Worm (Caenorhabditis elegans): ENCODE results near the gene asp-1.

asp-1 gene

DNA sequence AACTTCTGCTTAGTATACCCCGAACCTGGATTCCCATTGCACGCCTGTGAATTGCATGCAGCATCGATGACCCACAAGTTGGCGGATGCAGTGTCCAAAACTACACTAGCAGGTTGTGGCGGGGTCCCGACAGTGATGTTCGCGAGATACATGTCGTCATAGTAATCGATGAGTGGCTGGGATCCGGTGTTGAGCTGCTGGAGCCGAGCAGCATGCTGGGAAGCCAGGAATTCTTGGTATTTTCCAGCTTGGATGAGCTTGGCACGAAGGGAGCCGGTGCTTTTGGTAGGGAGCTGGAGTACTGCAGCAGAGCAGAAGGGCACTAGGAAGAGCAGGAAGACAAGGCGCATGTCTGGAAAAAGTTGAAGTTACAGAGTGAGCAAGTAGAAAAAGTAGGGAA lies 8.3 kb downstream of the asp-1 start, which contains the start of gene asp-16:
Gene asp-16, minus strand, starts transcription at position 350 of the 400 bp plus-strand sequence.
- TF ChIP-seq pha-4 (tag; optimal IDR thresholded peaks at IDR 0.05), result no peak
- no peak for TF ChIP-seq lin-13 (tag; optimal IDR thresholded peaks at IDR 0.05)

DNA sequence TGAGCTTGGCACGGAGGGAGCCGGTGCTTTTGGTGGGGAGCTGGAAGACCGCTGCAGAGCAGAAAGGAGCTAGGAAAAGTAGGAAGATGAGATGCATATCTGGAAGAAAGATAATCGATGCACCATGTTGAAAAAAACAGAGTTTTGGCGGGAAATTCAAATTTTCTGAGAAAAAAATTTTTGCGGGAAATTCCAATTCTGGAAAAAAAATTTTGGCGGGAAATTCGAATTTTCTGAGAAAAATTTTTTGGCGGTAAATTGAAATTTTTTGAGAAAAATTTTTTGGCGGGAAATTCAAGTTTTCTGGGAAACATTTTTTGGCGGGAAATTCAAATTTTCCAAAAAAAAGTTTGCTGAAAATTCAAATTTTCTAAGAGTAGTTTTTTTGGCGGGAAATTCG lies 13.3 kb downstream of the asp-1 start, which contains the start of gene asp-17:
Gene asp-17, minus strand, starts transcription at position 101 of the 400 bp plus-strand sequence.
- TF ChIP-seq lin-13 (tag; optimal IDR thresholded peaks at IDR 0.05) (no peak), pha-4 (tag; optimal IDR thresholded peaks at IDR 0.05) (no peak), ceh-39 (tag; optimal IDR thresholded peaks at IDR 0.05) (no peak)

DNA sequence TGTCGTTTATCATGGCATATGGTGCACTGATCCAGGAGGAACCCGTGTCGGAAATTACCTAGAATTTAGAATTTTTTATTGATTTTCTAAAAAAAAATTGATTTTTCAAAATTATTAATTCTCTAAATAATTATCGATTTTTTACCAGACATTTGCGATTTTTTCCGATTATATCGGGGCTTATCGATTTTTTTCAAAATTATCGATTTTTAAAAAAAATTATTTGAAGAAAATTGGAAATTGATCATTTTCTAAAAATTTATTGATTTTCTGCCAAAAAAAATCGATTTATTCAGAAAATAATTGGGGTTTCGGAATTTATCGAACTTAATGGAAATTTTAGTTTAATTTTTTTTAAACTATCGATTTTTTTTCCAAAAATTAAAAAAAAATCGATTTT lies 14.5 kb downstream of the asp-1 start:
- TF ChIP-seq pha-4 (tag; optimal IDR thresholded peaks at IDR 0.05) (no peak), elt-3 (tag; optimal IDR thresholded peaks at IDR 0.05) (no peak), hlh-1 (tag; optimal IDR thresholded peaks at IDR 0.05) (no peak), unc-39 (tag; optimal IDR thresholded peaks at IDR 0.05) (no peak), blmp-1 (tag; optimal IDR thresholded peaks at IDR 0.05) (no peak), bed-3 (GFP tag; optimal IDR thresholded peaks at IDR 0.05) (no peak), snpc-4 (tag; optimal IDR thresholded peaks at IDR 0.05) (no peak), ceh-39 (tag; optimal IDR thresholded peaks at IDR 0.05) (no peak), mab-5 (tag; optimal IDR thresholded peaks at IDR 0.05) (no peak), ces-1 (GFP tag; optimal IDR thresholded peaks at IDR 0.05) (no peak), tbx-8 (GFP tag; optimal IDR thresholded peaks at IDR 0.05) (no peak), lin-13 (tag; optimal IDR thresholded peaks at IDR 0.05) (no peak), mls-2 (tag; optimal IDR thresholded peaks at IDR 0.05) (no peak), lin-32 (GFP tag; optimal IDR thresholded peaks at IDR 0.05) (no peak), sem-2 (GFP tag; optimal IDR thresholded peaks at IDR 0.05) (no peak), nhr-2 (tag; optimal IDR thresholded peaks at IDR 0.05) (no peak), ham-2 (GFP tag; optimal IDR thresholded peaks at IDR 0.05) (no peak), M03D4.4 (tag; optimal IDR thresholded peaks at IDR 0.05) (no peak), unc-120 (tag; optimal IDR thresholded peaks at IDR 0.05; ENCODE audit: poor library complexity, severe bottlenecking) (no peak)

DNA sequence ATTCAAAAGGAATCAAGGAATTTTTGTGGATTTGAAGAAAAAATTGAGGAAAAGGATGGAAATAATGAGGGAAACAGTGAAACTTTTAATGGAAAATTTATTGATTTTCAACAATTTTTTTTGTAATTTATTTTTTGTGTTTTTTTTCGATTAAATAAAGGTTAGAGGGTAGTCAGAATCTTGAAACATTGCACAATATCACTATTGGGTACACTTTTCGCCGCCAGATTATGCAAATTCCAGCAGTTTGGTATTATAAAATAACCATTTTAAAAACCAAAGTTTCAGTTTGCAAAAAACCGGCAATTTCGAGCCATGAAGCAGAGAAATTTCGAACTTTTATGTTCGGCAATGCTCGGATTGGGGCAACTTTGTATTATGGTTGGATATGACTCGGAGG lies 19.1 kb downstream of the asp-1 start, which contains the start of gene Y39B6A.27:
Gene Y39B6A.27, plus strand, starts transcription at position 301 of the 400 bp plus-strand sequence.
- no peak for TF ChIP-seq snpc-4 (tag; optimal IDR thresholded peaks at IDR 0.05)
- TF ChIP-seq drap-1 (GFP tag; optimal IDR thresholded peaks at IDR 0.05), result no peak
- no peak for TF ChIP-seq ceh-39 (tag; optimal IDR thresholded peaks at IDR 0.05)
- no peak for TF ChIP-seq flh-1 (GFP tag; optimal IDR thresholded peaks at IDR 0.05)
- TF ChIP-seq unc-62 (GFP tag; optimal IDR thresholded peaks at IDR 0.05), result no peak
- TF ChIP-seq lin-32 (GFP tag; optimal IDR thresholded peaks at IDR 0.05), result no peak
- TF ChIP-seq zip-8 (tag; optimal IDR thresholded peaks at IDR 0.05), result no peak
- TF ChIP-seq ces-1 (GFP tag; optimal IDR thresholded peaks at IDR 0.05), result no peak
- no peak for TF ChIP-seq unc-39 (tag; optimal IDR thresholded peaks at IDR 0.05)
- no peak for TF ChIP-seq bed-3 (GFP tag; optimal IDR thresholded peaks at IDR 0.05)
- no peak for TF ChIP-seq M03D4.4 (tag; optimal IDR thresholded peaks at IDR 0.05)
- no peak for TF ChIP-seq pha-4 (tag; optimal IDR thresholded peaks at IDR 0.05)
- TF ChIP-seq hlh-1 (tag; optimal IDR thresholded peaks at IDR 0.05), result no peak
- TF ChIP-seq cnd-1 (tag; optimal IDR thresholded peaks at IDR 0.05), result no peak
- no peak for TF ChIP-seq lin-13 (tag; optimal IDR thresholded peaks at IDR 0.05)
- no peak for TF ChIP-seq unc-120 (tag; optimal IDR thresholded peaks at IDR 0.05; ENCODE audit: poor library complexity, severe bottlenecking)
- no peak for TF ChIP-seq sptf-1 (tag; optimal IDR thresholded peaks at IDR 0.05)

DNA sequence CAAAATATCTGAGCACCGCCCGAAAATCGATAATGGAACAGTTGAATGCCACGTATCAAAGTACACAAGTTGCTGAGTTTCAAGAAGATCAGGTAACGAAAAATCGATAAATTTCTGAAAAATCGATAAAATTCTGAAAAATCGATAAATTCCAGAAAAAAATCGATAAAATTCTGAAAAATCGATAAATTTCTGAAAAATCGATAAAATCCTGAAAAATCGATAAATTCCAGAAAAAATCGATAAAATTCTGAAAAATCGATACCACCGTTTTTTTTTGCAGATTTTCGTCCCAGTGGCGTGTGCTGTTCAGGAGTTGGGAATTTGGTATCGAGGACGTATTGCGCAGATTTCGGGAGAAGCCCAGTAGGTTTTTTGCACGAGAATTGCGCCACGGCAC lies 23.2 kb downstream of the asp-1 start:
- no peak for TF ChIP-seq ces-1 (GFP tag; optimal IDR thresholded peaks at IDR 0.05)
- TF ChIP-seq unc-62 (GFP tag; optimal IDR thresholded peaks at IDR 0.05), result no peak
- TF ChIP-seq sem-2 (GFP tag; optimal IDR thresholded peaks at IDR 0.05), result no peak
- TF ChIP-seq elt-1 (tag; optimal IDR thresholded peaks at IDR 0.05; ENCODE audit: borderline replicate concordance, insufficient read depth), result no peak
- no peak for TF ChIP-seq hlh-1 (tag; optimal IDR thresholded peaks at IDR 0.05)
- TF ChIP-seq unc-39 (tag; optimal IDR thresholded peaks at IDR 0.05), result no peak
- no peak for TF ChIP-seq mep-1 (tag; optimal IDR thresholded peaks at IDR 0.05)
- no peak for TF ChIP-seq ham-2 (GFP tag; optimal IDR thresholded peaks at IDR 0.05)
- no peak for TF ChIP-seq cnd-1 (tag; optimal IDR thresholded peaks at IDR 0.05)
- TF ChIP-seq tbx-8 (GFP tag; optimal IDR thresholded peaks at IDR 0.05), result no peak
- TF ChIP-seq nhr-2 (tag; optimal IDR thresholded peaks at IDR 0.05), result no peak
- TF ChIP-seq lin-13 (tag; optimal IDR thresholded peaks at IDR 0.05), result no peak
- TF ChIP-seq elt-3 (tag; optimal IDR thresholded peaks at IDR 0.05), result no peak
- no peak for TF ChIP-seq bed-3 (GFP tag; optimal IDR thresholded peaks at IDR 0.05)
- TF ChIP-seq zip-8 (tag; optimal IDR thresholded peaks at IDR 0.05), result no peak
- TF ChIP-seq ceh-39 (tag; optimal IDR thresholded peaks at IDR 0.05), result no peak
- no peak for TF ChIP-seq lin-32 (GFP tag; optimal IDR thresholded peaks at IDR 0.05)
- TF ChIP-seq snpc-4 (tag; optimal IDR thresholded peaks at IDR 0.05), result no peak

DNA sequence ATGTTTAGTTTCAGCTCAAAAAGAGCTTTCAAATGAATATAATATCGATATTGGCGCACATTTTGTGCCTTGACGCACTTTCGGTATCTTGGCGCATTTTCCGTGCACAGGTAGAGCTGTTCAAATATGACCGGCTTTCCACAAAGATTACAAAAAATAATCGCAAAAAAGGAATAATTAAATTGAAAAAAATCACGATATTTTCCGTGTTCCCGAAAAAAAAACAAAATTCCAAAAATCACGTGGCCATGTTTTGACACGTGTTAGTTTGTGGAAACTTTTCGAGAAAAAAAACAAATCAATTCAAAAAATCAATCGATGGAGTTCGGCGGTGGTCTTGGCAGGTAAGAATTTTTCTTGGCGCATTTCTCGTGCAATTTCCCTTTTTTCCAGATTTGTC lies 24.4 kb downstream of the asp-1 start, which contains the start of gene Y39B6A.25:
Gene Y39B6A.25, plus strand, starts transcription at position 301 of the 400 bp plus-strand sequence.
- no peak for TF ChIP-seq flh-1 (GFP tag; optimal IDR thresholded peaks at IDR 0.05)
- TF ChIP-seq sem-2 (GFP tag; optimal IDR thresholded peaks at IDR 0.05), result no peak
- TF ChIP-seq nhr-76 (tag; optimal IDR thresholded peaks at IDR 0.05), result no peak
- no peak for TF ChIP-seq zip-8 (tag; optimal IDR thresholded peaks at IDR 0.05)
- TF ChIP-seq lin-32 (GFP tag; optimal IDR thresholded peaks at IDR 0.05), result no peak
